Worm (Caenorhabditis elegans) whole organism, mixed stage, embryonic: ENCODE measurements around the gene C16C8.9.

ENCODE experiments used
- bed-3 ChIP-seq: fragments of 200-800 bp; sonication (Bioruptor generic); optimal IDR thresholded peaks from 3 replicates; lab custom pipeline; 2018; ENCODE audit warnings: mild to moderate bottlenecking, missing genetic modification characterization, moderate library complexity, missing compliant biosample characterization
- elt-3 ChIP-seq: fragments of 150-350 bp; optimal IDR thresholded peaks from 2 replicates; lab custom pipeline; 2014; ENCODE audit warnings: missing biosample characterization, missing genetic modification characterization
- lsy-2 ChIP-seq: fragments of 150-350 bp; optimal IDR thresholded peaks from 2 replicates; lab custom pipeline; 2014; ENCODE audit warnings: missing biosample characterization, missing genetic modification characterization
- nhr-12 ChIP-seq: fragments of 150-350 bp; optimal IDR thresholded peaks from 2 replicates; lab custom pipeline; 2014; ENCODE audit warnings: missing biosample characterization, missing genetic modification characterization

DNA sequence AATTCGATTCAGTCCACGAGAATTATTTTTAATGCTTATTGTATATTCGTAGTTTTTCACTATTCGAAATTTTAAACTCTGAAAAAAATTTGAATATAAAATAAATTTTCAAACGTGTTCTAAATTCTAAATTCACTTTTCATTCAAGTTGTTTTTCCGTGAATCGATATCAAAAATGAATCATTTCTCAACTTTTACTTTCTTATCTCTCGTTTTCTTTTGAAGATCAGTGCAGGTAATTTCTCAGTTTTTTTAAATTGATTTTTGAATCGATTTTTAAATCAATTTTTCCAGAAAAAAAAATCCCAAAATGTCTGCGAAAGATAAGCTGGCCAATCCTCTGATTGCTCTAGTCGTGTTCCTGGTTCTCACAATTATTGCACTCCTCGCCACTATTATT, 46.5 kb downstream of the C16C8.9 start, which contains the start of gene nep-6:
- TF ChIP-seq lsy-2 (tag; lab: Kevin White, UChicago) (no peak), nhr-12 (no peak), elt-3 (no peak), bed-3 (no peak)
